Worm (Caenorhabditis elegans) whole organism, midembryonic: Measurements from ENCODE around the gene T03F6.9.

ENCODE experiments used
- T22C8.4 ChIP-seq: fragments of 200-800 bp; sonication (Bioruptor generic); IDR thresholded peaks from 2 replicates; pipeline ENCODE4 v1.3.6; 2022; ENCODE audit warnings: missing genetic modification characterization, missing compliant biosample characterization
- cog-1 ChIP-seq: sonication (generic microtip); optimal IDR thresholded peaks from 2 replicates; lab custom pipeline; 2016; ENCODE audit warnings: missing genetic modification characterization, missing compliant biosample characterization
- flt-1 ChIP-seq: fragments of 200-800 bp; sonication (Bioruptor generic); IDR thresholded peaks from 2 replicates; pipeline ENCODE4 v1.3.6; 2022; ENCODE audit warnings: missing genetic modification characterization, missing compliant biosample characterization
- klf-2 ChIP-seq: fragments of 200-800 bp; sonication (Bioruptor generic); conservative IDR thresholded peaks from 2 replicates; pipeline ENCODE4 v1.3.6; 2022; ENCODE audit warnings: missing genetic modification reagents, missing genetic modification characterization, missing compliant biosample characterization
- med-1 ChIP-seq: sonication (generic microtip); optimal IDR thresholded peaks from 2 replicates; lab custom pipeline; 2017; ENCODE audit warnings: missing genetic modification characterization, mild to moderate bottlenecking, missing compliant biosample characterization, antibody characterized with exemption, missing genetic modification reagents; ENCODE audit not compliant: insufficient read depth
- ref-1 ChIP-seq: fragments of 200-800 bp; sonication (Bioruptor generic); conservative IDR thresholded peaks from 2 replicates; pipeline ENCODE4 v1.3.6; 2022; ENCODE audit warnings: missing genetic modification reagents, missing genetic modification characterization, missing compliant biosample characterization
- tab-1 ChIP-seq: fragments of 200-800 bp; sonication (Bioruptor generic); IDR thresholded peaks from 2 replicates; pipeline ENCODE4 v1.3.6; 2022; ENCODE audit warnings: missing genetic modification characterization, missing compliant biosample characterization
- ztf-23 ChIP-seq: fragments of 200-800 bp; sonication (Bioruptor generic); IDR thresholded peaks from 2 replicates; pipeline ENCODE4 v1.3.6; 2022; ENCODE audit warnings: missing genetic modification reagents, missing genetic modification characterization, missing compliant biosample characterization
- ztf-29 ChIP-seq: fragments of 200-800 bp; sonication (Bioruptor generic); IDR thresholded peaks from 2 replicates; pipeline ENCODE4 v1.3.6; 2022; ENCODE audit warnings: missing genetic modification reagents, missing genetic modification characterization, missing compliant biosample characterization

DNA sequence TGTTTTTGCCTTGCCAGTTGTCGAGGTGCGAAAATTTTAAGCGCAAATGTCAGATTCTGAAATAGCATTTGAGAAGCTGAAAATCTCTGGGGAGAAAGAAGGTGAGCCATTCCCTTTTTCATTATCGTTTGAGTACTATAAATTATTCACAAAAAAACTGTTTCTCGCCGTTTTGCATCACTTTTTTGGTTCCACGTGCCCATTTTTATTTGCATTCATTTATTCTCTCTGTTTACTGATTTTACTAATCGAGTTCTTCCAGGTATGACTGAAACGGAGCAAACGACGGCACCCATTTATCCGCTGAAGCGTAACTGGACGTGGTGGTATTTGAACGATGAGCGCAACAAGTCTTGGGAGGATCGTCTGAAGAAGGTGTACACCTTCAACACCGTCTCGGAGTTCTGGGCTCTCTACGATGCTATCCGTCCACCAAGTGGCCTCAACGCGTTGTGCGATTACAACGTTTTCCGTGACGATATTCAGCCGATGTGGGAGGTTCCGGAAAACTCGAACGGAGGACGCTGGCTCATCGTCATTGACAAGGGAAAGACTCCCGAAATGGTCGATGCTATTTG is 27.2 kb downstream of the T03F6.9 start:
- TF ChIP-seq tab-1 (no peak), ztf-23 (GFP tag; lab: Robert Waterston, UW) (no peak), flt-1 (GFP tag; lab: Robert Waterston, UW) (no peak), ztf-29 (GFP tag; lab: Robert Waterston, UW) (no peak), ref-1 (GFP tag; lab: Robert Waterston, UW) (no peak), klf-2 (GFP tag; lab: Robert Waterston, UW) (no peak), med-1 (no peak), T22C8.4 (GFP tag; lab: Robert Waterston, UW) (no peak), cog-1 (tag; lab: Kevin White, UChicago) (no peak)
